Worm (Caenorhabditis elegans): ENCODE measurements around the gene Y7A5A.9.
A peak's percentile ranks its signal among the peaks of the same experiment; 100 is the strongest.

Gene Y7A5A.9

DNA sequence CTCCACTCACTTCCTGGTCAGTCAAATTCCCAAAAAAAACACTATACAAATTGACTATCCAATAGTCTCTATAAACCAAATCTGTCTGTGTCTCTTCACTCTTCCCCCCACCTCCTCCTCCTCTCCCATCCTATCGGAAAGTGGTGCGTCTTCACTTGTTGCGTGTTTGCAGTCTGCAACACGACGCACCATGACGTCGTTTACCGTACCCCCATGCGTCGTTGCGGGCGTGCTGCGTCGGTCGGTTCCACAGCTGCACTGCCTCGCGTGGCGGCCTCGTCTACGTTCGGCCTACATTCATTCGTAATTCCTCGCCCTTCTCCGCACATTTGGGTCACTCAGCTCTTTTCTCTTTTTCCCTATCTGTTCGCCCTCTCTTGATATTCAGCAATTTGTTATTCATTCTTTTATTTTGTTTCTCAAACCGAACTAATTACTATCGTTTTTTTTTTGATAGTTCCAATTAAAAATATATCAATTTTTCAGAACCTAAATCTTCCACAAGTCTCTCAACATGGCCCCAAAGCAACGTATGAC lies 14.2 kb downstream of the Y7A5A.9 start, which contains the start of gene serp-1.1 (continued):
- peak; percentile 98 for TF ChIP-seq egl-43 (GFP tag; IDR thresholded peaks at IDR 0.05)
- TF ChIP-seq daf-12 (tag; optimal IDR thresholded peaks at IDR 0.05), result no peak
- peak; percentile 47 for TF ChIP-seq nhr-76 (tag; optimal IDR thresholded peaks at IDR 0.05)
- TF ChIP-seq T26A8.4 (GFP tag; IDR thresholded peaks at IDR 0.05), result peak; percentile 98
- TF ChIP-seq nhr-42 (GFP tag; IDR thresholded peaks at IDR 0.05), result peak; percentile 98
- peak; percentile 62 for TF ChIP-seq zag-1 (tag; optimal IDR thresholded peaks at IDR 0.05)
- no peak for TF ChIP-seq F26F4.8 (GFP tag; conservative IDR thresholded peaks at IDR 0.05)
- TF ChIP-seq zip-11 (GFP tag; IDR thresholded peaks at IDR 0.05), result no peak
- TF ChIP-seq dpl-1 (GFP tag; optimal IDR thresholded peaks at IDR 0.05), result peak; percentile 85
- TF ChIP-seq spr-3 (GFP tag; optimal IDR thresholded peaks at IDR 0.05), result peak; percentile 97
- peak; percentile 93 to 99 for TF ChIP-seq mdl-1 (tag; optimal IDR thresholded peaks at IDR 0.05)
- no peak for TF ChIP-seq tag-97 (GFP tag; IDR thresholded peaks at IDR 0.05)
- TF ChIP-seq hif-1 (tag; optimal IDR thresholded peaks at IDR 0.05), result peak; percentile 80 to 97
- peak; percentile 90 for TF ChIP-seq fos-1 (tag; optimal IDR thresholded peaks at IDR 0.05)
- peak; percentile 100 for TF ChIP-seq lsy-2 (tag; optimal IDR thresholded peaks at IDR 0.05)
- 0 out of 2 replicates have a peak, but pooled peaks have one; percentile 11 for TF ChIP-seq F44E2.7 (GFP tag; IDR thresholded peaks at IDR 0.05)
- TF ChIP-seq spr-1 (tag; optimal IDR thresholded peaks at IDR 0.05), result peak; percentile 97
- TF ChIP-seq madf-5 (GFP tag; IDR thresholded peaks at IDR 0.05), result no peak; a peak in 1 of 4 replicates
- no peak for TF ChIP-seq ceh-82 (tag; optimal IDR thresholded peaks at IDR 0.05)
- TF ChIP-seq gei-8 (GFP tag; optimal IDR thresholded peaks at IDR 0.05), result peak; percentile 93
- peak; percentile 98 for TF ChIP-seq nhr-25 (tag; optimal IDR thresholded peaks at IDR 0.05; ENCODE audit: borderline replicate concordance, insufficient read depth)
- TF ChIP-seq mxl-2 (GFP tag; conservative IDR thresholded peaks at IDR 0.05), result peak; percentile 91
- peak; percentile 70; the same call in 1 of the 2 replicates for TF ChIP-seq snpc-1.2 (GFP tag; IDR thresholded peaks at IDR 0.05)
- peak; percentile 92 for TF ChIP-seq mdt-29 (GFP tag; IDR thresholded peaks at IDR 0.05)
- peak; percentile 82 for TF ChIP-seq ceh-32 (tag; optimal IDR thresholded peaks at IDR 0.05; ENCODE audit: poor library complexity)
- TF ChIP-seq jun-1 (tag; optimal IDR thresholded peaks at IDR 0.05), result peak; percentile 95
- TF ChIP-seq nhr-10 (tag; optimal IDR thresholded peaks at IDR 0.05), result peak; percentile 94
- peak; percentile 96 for TF ChIP-seq Y75B8A.6 (GFP tag; IDR thresholded peaks at IDR 0.05)
- peak; percentile 76 for TF ChIP-seq nhr-237 (tag; optimal IDR thresholded peaks at IDR 0.05)
- TF ChIP-seq attf-4 (tag; optimal IDR thresholded peaks at IDR 0.05), result peak; percentile 56
- no peak for TF ChIP-seq unc-130 (GFP tag; optimal IDR thresholded peaks at IDR 0.05)
- peak; percentile 97 for TF ChIP-seq set-16 (GFP tag; IDR thresholded peaks at IDR 0.05)
- TF ChIP-seq ama-1 (optimal IDR thresholded peaks at IDR 0.05), result peak; percentile 30
- peak; percentile 83 for TF ChIP-seq zfp-2 (tag; optimal IDR thresholded peaks at IDR 0.05)
- peak; percentile 96 for TF ChIP-seq nhr-11 (tag; optimal IDR thresholded peaks at IDR 0.05)
- TF ChIP-seq saeg-2 (GFP tag; IDR thresholded peaks at IDR 0.05), result peak; percentile 98
- TF ChIP-seq lin-15B (tag; optimal IDR thresholded peaks at IDR 0.05), result peak; percentile 64
- peak; percentile 42 for TF ChIP-seq unc-39 (tag; optimal IDR thresholded peaks at IDR 0.05)
- TF ChIP-seq daf-19 (GFP tag; conservative IDR thresholded peaks at IDR 0.05), result no peak
- TF ChIP-seq nhr-111 (GFP tag; optimal IDR thresholded peaks at IDR 0.05), result no peak
- peak; percentile 49; the same call in 1 of the 2 replicates for TF ChIP-seq Y48G9A.11 (GFP tag; IDR thresholded peaks at IDR 0.05)
- TF ChIP-seq dmd-8 (GFP tag; IDR thresholded peaks at IDR 0.05), result peak; percentile 81
- peak; percentile 96 for TF ChIP-seq fkh-10 (GFP tag; optimal IDR thresholded peaks at IDR 0.05)
- peak; percentile 93 for TF ChIP-seq vab-7 (GFP tag; IDR thresholded peaks at IDR 0.05)
- TF ChIP-seq ZK546.5 (tag; optimal IDR thresholded peaks at IDR 0.05), result peak in 1 of 2 experiments; percentile 73
- no peak for TF ChIP-seq cey-2 (tag; optimal IDR thresholded peaks at IDR 0.05; ENCODE audit: borderline replicate concordance, insufficient read depth)
- peak in 1 of 2 experiments; percentile 100 for TF ChIP-seq unc-62 (GFP tag; optimal IDR thresholded peaks at IDR 0.05 in 1 of 2)
- peak; percentile 68 for TF ChIP-seq unc-62 (tag; optimal IDR thresholded peaks at IDR 0.05)
- TF ChIP-seq aly-2 (tag; optimal IDR thresholded peaks at IDR 0.05), result no peak
- TF ChIP-seq nhr-6 (tag; optimal IDR thresholded peaks at IDR 0.05), result peak; percentile 97
- 0 out of 2 replicates have a peak, but pooled peaks have one; percentile 51 for TF ChIP-seq ZK337.2 (GFP tag; IDR thresholded peaks at IDR 0.05)

All from whole organism, L4 larva.